Worm (Caenorhabditis elegans) whole organism, L2 larva: ENCODE measurements around the gene ddn-1.
A peak's percentile ranks its signal among the peaks of the same experiment; 100 is the strongest.

Experiments used
- F13H6.1 ChIP-seq: sonication (generic microtip); optimal IDR thresholded peaks from 2 replicates; lab custom pipeline; 2016; ENCODE audit warnings: missing genetic modification characterization, missing compliant biosample characterization
- R02D3.7 ChIP-seq: fragments of 150-350 bp; optimal IDR thresholded peaks from 2 replicates; lab custom pipeline; 2014; ENCODE audit warnings: missing biosample characterization, missing genetic modification characterization
- Y55F3AM.14 ChIP-seq: fragments of 200-800 bp; sonication (Bioruptor generic); optimal IDR thresholded peaks from 2 replicates; lab custom pipeline; 2018; ENCODE audit warnings: mild to moderate bottlenecking, missing genetic modification characterization, missing compliant biosample characterization
- ZK546.5 ChIP-seq: sonication (generic microtip); optimal IDR thresholded peaks from 2 replicates; lab custom pipeline; 2017; ENCODE audit warnings: missing biosample characterization, missing genetic modification characterization
- alr-1 ChIP-seq: fragments of 150-350 bp; optimal IDR thresholded peaks from 2 replicates; lab custom pipeline; 2014; ENCODE audit warnings: missing biosample characterization, missing genetic modification characterization
- aly-2 ChIP-seq: fragments of 150-350 bp; optimal IDR thresholded peaks from 2 replicates; lab custom pipeline; 2014; ENCODE audit warnings: missing biosample characterization, missing genetic modification characterization
- ama-1 ChIP-seq: fragments of 150-350 bp; optimal IDR thresholded peaks from 2 replicates; lab custom pipeline; 2018; ENCODE audit warnings: inconsistent platforms
- blmp-1 ChIP-seq: sonication (generic microtip); optimal IDR thresholded peaks from 2 replicates; lab custom pipeline; 2017; ENCODE audit warnings: missing genetic modification characterization, mild to moderate bottlenecking, missing compliant biosample characterization, antibody characterized with exemption, moderate library complexity; ENCODE audit not compliant: insufficient read depth
- ceh-16 ChIP-seq: fragments of 150-350 bp; optimal IDR thresholded peaks from 2 replicates; lab custom pipeline; 2014; ENCODE audit warnings: missing biosample characterization, missing genetic modification characterization
- ceh-82 ChIP-seq: fragments of 150-350 bp; optimal IDR thresholded peaks from 2 replicates; lab custom pipeline; 2014; ENCODE audit warnings: missing biosample characterization, missing genetic modification characterization
- egl-27 ChIP-seq: sonication (generic microtip); optimal IDR thresholded peaks from 3 replicates; lab custom pipeline; 2017; ENCODE audit warnings: missing biosample characterization, missing genetic modification reagents, missing genetic modification characterization
- elt-3 ChIP-seq: sonication (generic microtip); optimal IDR thresholded peaks from 2 replicates; lab custom pipeline; 2017; ENCODE audit warnings: missing biosample characterization, missing genetic modification characterization
- fos-1 ChIP-seq: fragments of 150-350 bp; optimal IDR thresholded peaks from 2 replicates; lab custom pipeline; 2014; ENCODE audit warnings: missing biosample characterization, missing genetic modification characterization
- gmeb-1 ChIP-seq: fragments of 150-350 bp; optimal IDR thresholded peaks from 2 replicates; lab custom pipeline; 2014; ENCODE audit warnings: missing biosample characterization, missing genetic modification characterization
- lin-11 ChIP-seq: fragments of 150-350 bp; sonication (generic microtip); optimal IDR thresholded peaks from 2 replicates; lab custom pipeline; 2014; ENCODE audit warnings: missing biosample characterization, missing genetic modification characterization, inconsistent platforms, mixed read lengths
- lin-13 ChIP-seq: fragments of 150-350 bp; optimal IDR thresholded peaks from 2 replicates; lab custom pipeline; 2014; ENCODE audit warnings: missing biosample characterization, missing genetic modification reagents, missing genetic modification characterization
- lin-39 ChIP-seq: fragments of 150-350 bp; optimal IDR thresholded peaks from 2 replicates; lab custom pipeline; 2014; ENCODE audit warnings: missing biosample characterization, missing genetic modification reagents, missing genetic modification characterization
- lsy-2 ChIP-seq, 2 experiments: fragments of 150-350 bp in 1 of 2; sonication (generic microtip) in 1 of 2; optimal IDR thresholded peaks; 2 replicates each; lab custom pipeline; 2014 to 2017; ENCODE audit warnings: missing biosample characterization in 2 of 2, missing genetic modification characterization in 2 of 2
- mab-5 ChIP-seq: fragments of 150-350 bp; optimal IDR thresholded peaks from 2 replicates; lab custom pipeline; 2014; ENCODE audit warnings: missing biosample characterization, missing genetic modification characterization
- mbf-1 ChIP-seq: sonication (generic microtip); optimal IDR thresholded peaks from 2 replicates; lab custom pipeline; 2017; ENCODE audit warnings: missing biosample characterization, missing genetic modification characterization
- nhr-10 ChIP-seq: sonication (generic microtip); optimal IDR thresholded peaks from 2 replicates; lab custom pipeline; 2017; ENCODE audit warnings: missing biosample characterization, missing genetic modification characterization
- nhr-129 ChIP-seq: fragments of 150-350 bp; optimal IDR thresholded peaks from 2 replicates; lab custom pipeline; 2014; ENCODE audit warnings: missing biosample characterization, missing genetic modification characterization
- nhr-23 ChIP-seq: fragments of 150-350 bp; optimal IDR thresholded peaks from 2 replicates; lab custom pipeline; 2014; ENCODE audit warnings: missing biosample characterization, missing genetic modification reagents, missing genetic modification characterization
- nhr-25 ChIP-seq: fragments of 150-350 bp; sonication (generic microtip); optimal IDR thresholded peaks from 3 replicates; lab custom pipeline; 2014; ENCODE audit warnings: missing biosample characterization, missing genetic modification characterization
- nhr-77 ChIP-seq: fragments of 150-350 bp; optimal IDR thresholded peaks from 2 replicates; lab custom pipeline; 2014; ENCODE audit warnings: missing biosample characterization, missing genetic modification characterization
- skn-1 ChIP-seq: sonication (generic microtip); optimal IDR thresholded peaks from 2 replicates; lab custom pipeline; 2017; ENCODE audit warnings: missing biosample characterization, missing genetic modification characterization
- sma-9 ChIP-seq, 2 experiments: fragments of 150-350 bp in 1 of 2; sonication (generic microtip) in 1 of 2; optimal IDR thresholded peaks; 2 replicates each; lab custom pipeline; 2014 to 2016; ENCODE audit warnings: missing genetic modification characterization in 2 of 2, mild to moderate bottlenecking in 1 of 2, missing biosample characterization in 1 of 2, missing compliant biosample characterization in 1 of 2, missing genetic modification reagents in 1 of 2, moderate library complexity in 1 of 2
- snpc-4 ChIP-seq: fragments of 150-350 bp; optimal IDR thresholded peaks from 2 replicates; lab custom pipeline; 2014; ENCODE audit warnings: missing biosample characterization, missing genetic modification characterization
- unc-39 ChIP-seq: fragments of 150-350 bp; optimal IDR thresholded peaks from 2 replicates; lab custom pipeline; 2014; ENCODE audit warnings: missing biosample characterization, missing genetic modification characterization
- unc-62 ChIP-seq: fragments of 150-350 bp; optimal IDR thresholded peaks from 2 replicates; lab custom pipeline; 2014; ENCODE audit warnings: missing biosample characterization, missing genetic modification reagents, missing genetic modification characterization
- zag-1 ChIP-seq: fragments of 150-350 bp; optimal IDR thresholded peaks from 2 replicates; lab custom pipeline; 2014; ENCODE audit warnings: missing biosample characterization, missing genetic modification characterization
- ztf-11 ChIP-seq: sonication (generic microtip); optimal IDR thresholded peaks from 2 replicates; lab custom pipeline; 2017; ENCODE audit warnings: missing biosample characterization, missing genetic modification characterization

Gene ddn-1

ce11 chrV:8798470-8798869 lies 38.2 kb upstream of the ddn-1 start:
- TF ChIP-seq unc-39 (tag; lab: Kevin White, UChicago), result no peak
- no peak for TF ChIP-seq unc-62
- no peak for TF ChIP-seq skn-1
- no peak for TF ChIP-seq blmp-1 (tag; lab: Kevin White, UChicago)
- TF ChIP-seq nhr-77 (tag; lab: Kevin White, UChicago), result no peak
- no peak for TF ChIP-seq F13H6.1 (tag; lab: Kevin White, UChicago)
- TF ChIP-seq mbf-1 (tag; lab: Kevin White, UChicago), result no peak
- no peak for TF ChIP-seq nhr-23 (tag; lab: Kevin White, UChicago)
- no peak for TF ChIP-seq sma-9 (GFP tag; optimal IDR thresholded peaks at IDR 0.05; lab: Kevin White, UChicago)
- TF ChIP-seq sma-9 (tag; optimal IDR thresholded peaks at IDR 0.05; lab: Kevin White, UChicago), result no peak
- no peak for TF ChIP-seq lsy-2 (tag; optimal IDR thresholded peaks at IDR 0.05; lab: Kevin White, UChicago)
- no peak for TF ChIP-seq nhr-25 (tag; lab: Kevin White, UChicago)
- TF ChIP-seq nhr-10, result no peak
- TF ChIP-seq gmeb-1 (tag; lab: Kevin White, UChicago), result no peak
- no peak for TF ChIP-seq elt-3 (tag; lab: Kevin White, UChicago)
- TF ChIP-seq nhr-129 (tag; lab: Kevin White, UChicago), result no peak
- TF ChIP-seq ceh-82, result no peak

ce11 chrV:8796889-8797288 lies 36.6 kb upstream of the ddn-1 start:
- TF ChIP-seq nhr-129 (tag; lab: Kevin White, UChicago), result peak; percentile 14
- no peak for TF ChIP-seq nhr-25 (tag; lab: Kevin White, UChicago)
- no peak for TF ChIP-seq snpc-4 (tag; lab: Kevin White, UChicago)
- TF ChIP-seq, all 48 proteins: peak for 1

- peak; percentile 54 for TF ChIP-seq fos-1 (tag; lab: Kevin White, UChicago)
- no peak for TF ChIP-seq egl-27 (tag; lab: Kevin White, UChicago)
These were observed 35.9 kb upstream of the ddn-1 start for ce11 chrV:8796246-8796645.

ce11 chrV:8795499-8795898 lies 35.2 kb upstream of the ddn-1 start:
- TF ChIP-seq lin-39 (tag; lab: Kevin White, UChicago), result no peak
- TF ChIP-seq zag-1 (tag; lab: Kevin White, UChicago), result no peak
- TF ChIP-seq R02D3.7 (tag; lab: Kevin White, UChicago), result no peak
- TF ChIP-seq ama-1 (lab: Kevin White, UChicago), result no peak
- TF ChIP-seq mab-5, result no peak
- TF ChIP-seq fos-1 (tag; lab: Kevin White, UChicago), result peak; percentile 66
- no peak for TF ChIP-seq lin-11 (tag; lab: Kevin White, UChicago)
- TF ChIP-seq Y55F3AM.14 (GFP tag; lab: Kevin White, UChicago), result no peak
- TF ChIP-seq, all 48 proteins: peak for 1

ce11 chrV:8792814-8793213 lies 32.5 kb upstream of the ddn-1 start:
- TF ChIP-seq ceh-16 (tag; lab: Kevin White, UChicago) (no peak), elt-3 (tag; lab: Kevin White, UChicago) (no peak), unc-62 (no peak), mbf-1 (tag; lab: Kevin White, UChicago) (no peak), Y55F3AM.14 (GFP tag; lab: Kevin White, UChicago) (no peak), nhr-25 (tag; lab: Kevin White, UChicago) (no peak), snpc-4 (tag; lab: Kevin White, UChicago) (no peak), alr-1 (tag; lab: Kevin White, UChicago) (no peak), ztf-11 (tag; lab: Kevin White, UChicago) (no peak), nhr-10 (no peak), skn-1 (no peak), blmp-1 (tag; lab: Kevin White, UChicago) (no peak), aly-2 (tag; lab: Kevin White, UChicago) (no peak), ZK546.5 (tag; lab: Kevin White, UChicago) (no peak), unc-39 (tag; lab: Kevin White, UChicago) (no peak), lin-13 (GFP tag; lab: Kevin White, UChicago) (no peak), nhr-77 (tag; lab: Kevin White, UChicago) (no peak), fos-1 (tag; lab: Kevin White, UChicago) (no peak), R02D3.7 (tag; lab: Kevin White, UChicago) (no peak)
- TF ChIP-seq, all 48 proteins: peak for 0
